Fruit fly (Drosophila melanogaster) whole organism, wandering third instar larva: Measurements from ENCODE around the gene Wnt5.

Experiments used
- CG32264 ChIP-seq: fragments of 200-800 bp; sonication (Bioruptor generic); optimal IDR thresholded peaks from 2 replicates; lab custom pipeline; 2016; ENCODE audit warnings: missing biosample characterization, missing genetic modification characterization
- CrebA ChIP-seq: fragments of 200-800 bp; sonication (Bioruptor generic); optimal IDR thresholded peaks from 2 replicates; lab custom pipeline; 2016; ENCODE audit warnings: missing biosample characterization, mild to moderate bottlenecking, missing genetic modification characterization, borderline replicate concordance
- Dfd ChIP-seq: fragments of >200 bp; optimal IDR thresholded peaks from 2 replicates; lab custom pipeline; 2017; ENCODE audit warnings: missing biosample characterization, missing genetic modification characterization
- Dif ChIP-seq: fragments of 200-275, 200-300 bp; sonication (Bioruptor generic); optimal IDR thresholded peaks from 2 replicates; lab custom pipeline; 2018; ENCODE audit warnings: missing biosample characterization, missing genetic modification characterization; ENCODE audit not compliant: partially characterized antibody
- HLH106 ChIP-seq: fragments of 200-800 bp; optimal IDR thresholded peaks from 3 replicates; lab custom pipeline; 2019; ENCODE audit warnings: missing biosample characterization, mild to moderate bottlenecking, missing genetic modification characterization, moderate library complexity
- Hnf4 ChIP-seq: fragments of 200-800 bp; sonication (Bioruptor generic); optimal IDR thresholded peaks from 2 replicates; lab custom pipeline; 2016; ENCODE audit warnings: missing biosample characterization, mild to moderate bottlenecking, missing genetic modification characterization
- Hr83 ChIP-seq: fragments of 200-300 bp; sonication (Bioruptor generic); optimal IDR thresholded peaks from 2 replicates; lab custom pipeline; 2016; ENCODE audit warnings: missing biosample characterization, mild to moderate bottlenecking, missing genetic modification characterization, moderate library complexity; ENCODE audit not compliant: poor library complexity, severe bottlenecking
- Mio ChIP-seq: sonication (Bioruptor generic); optimal IDR thresholded peaks from 2 replicates; lab custom pipeline; 2016; ENCODE audit warnings: missing biosample characterization, missing genetic modification characterization
- Myc ChIP-seq: fragments of >200 bp; optimal IDR thresholded peaks from 2 replicates; lab custom pipeline; 2017
- OdsH ChIP-seq: fragments of 200-800 bp; sonication (Bioruptor generic); optimal IDR thresholded peaks from 2 replicates; lab custom pipeline; 2016; ENCODE audit warnings: missing biosample characterization, mild to moderate bottlenecking, missing genetic modification characterization
- Rel ChIP-seq, 2 experiments: fragments of 200-800 bp; sonication (Bioruptor generic) in 1 of 2; optimal IDR thresholded peaks; 2 replicates in 1 of 2; 3 replicates in 1 of 2; lab custom pipeline; 2016 to 2019; ENCODE audit warnings: mild to moderate bottlenecking in 2 of 2, missing biosample characterization in 2 of 2, missing genetic modification characterization in 2 of 2, moderate library complexity in 1 of 2
- Sp1 ChIP-seq: fragments of 200-800 bp; sonication (Bioruptor generic); optimal IDR thresholded peaks from 3 replicates; lab custom pipeline; 2019; ENCODE audit warnings: missing biosample characterization, mild to moderate bottlenecking, missing genetic modification characterization, moderate library complexity
- Vsx2 ChIP-seq: fragments of 200-300, 225-300 bp; sonication (Bioruptor generic); optimal IDR thresholded peaks from 2 replicates; lab custom pipeline; 2018; ENCODE audit warnings: missing biosample characterization, missing genetic modification characterization; ENCODE audit not compliant: partially characterized antibody
- br ChIP-seq: fragments of 200-800 bp; sonication (Bioruptor generic); optimal IDR thresholded peaks from 2 replicates; lab custom pipeline; 2016; ENCODE audit warnings: missing biosample characterization, missing genetic modification characterization
- dl ChIP-seq, 2 experiments: fragments of 175-275, 200-275 bp in 1 of 2; fragments of 200-275 bp in 1 of 2; sonication (Bioruptor generic); optimal IDR thresholded peaks; lab custom pipeline; 2018; ENCODE audit warnings: mild to moderate bottlenecking in 2 of 2, missing biosample characterization in 2 of 2, missing genetic modification characterization in 2 of 2, moderate library complexity in 2 of 2; ENCODE audit not compliant: partially characterized antibody in 2 of 2, insufficient read depth in 1 of 2
- dmrt93B ChIP-seq: fragments of 200-800 bp; sonication (Bioruptor generic); optimal IDR thresholded peaks from 2 replicates; lab custom pipeline; 2018; ENCODE audit warnings: missing biosample characterization, mild to moderate bottlenecking, missing genetic modification characterization
- dsf ChIP-seq: sonication (Bioruptor generic); optimal IDR thresholded peaks from 2 replicates; lab custom pipeline; 2016; ENCODE audit warnings: missing biosample characterization, missing genetic modification characterization, borderline replicate concordance
- foxo ChIP-seq, 2 experiments: fragments of 200-800 bp; sonication (Bioruptor generic); optimal IDR thresholded peaks; 2 replicates in 1 of 2; 3 replicates in 1 of 2; lab custom pipeline; 2016 to 2017; ENCODE audit warnings: missing biosample characterization in 2 of 2, missing genetic modification characterization in 2 of 2
- h ChIP-seq: fragments of 200-800 bp; sonication (Bioruptor generic); optimal IDR thresholded peaks from 3 replicates; lab custom pipeline; 2016; ENCODE audit warnings: missing biosample characterization, mild to moderate bottlenecking, missing genetic modification characterization
- lola ChIP-seq: fragments of >200 bp; optimal IDR thresholded peaks from 2 replicates; lab custom pipeline; 2017; ENCODE audit warnings: missing biosample characterization, missing genetic modification characterization
- pan ChIP-seq: fragments of >200 bp; optimal IDR thresholded peaks from 2 replicates; lab custom pipeline; 2017
- psq ChIP-seq: fragments of 200-800 bp; sonication (Bioruptor generic); optimal IDR thresholded peaks from 3 replicates; lab custom pipeline; 2017; ENCODE audit warnings: missing biosample characterization, mild to moderate bottlenecking, missing genetic modification characterization, moderate library complexity
- sage ChIP-seq: fragments of 200-800 bp; sonication (Bioruptor generic); optimal IDR thresholded peaks from 2 replicates; lab custom pipeline; 2016; ENCODE audit warnings: missing biosample characterization, mild to moderate bottlenecking, missing genetic modification characterization
- sv ChIP-seq: fragments of 200-800 bp; sonication (Bioruptor generic); optimal IDR thresholded peaks from 3 replicates; lab custom pipeline; 2016; ENCODE audit warnings: missing biosample characterization, missing genetic modification characterization
- usp ChIP-seq: fragments of >200 bp; optimal IDR thresholded peaks from 2 replicates; lab custom pipeline; 2017; ENCODE audit warnings: missing biosample characterization, missing genetic modification characterization
- woc ChIP-seq: sonication (Bioruptor generic); optimal IDR thresholded peaks from 2 replicates; lab custom pipeline; 2016; ENCODE audit warnings: missing biosample characterization, mild to moderate bottlenecking, missing genetic modification characterization

Gene Wnt5

DNA sequence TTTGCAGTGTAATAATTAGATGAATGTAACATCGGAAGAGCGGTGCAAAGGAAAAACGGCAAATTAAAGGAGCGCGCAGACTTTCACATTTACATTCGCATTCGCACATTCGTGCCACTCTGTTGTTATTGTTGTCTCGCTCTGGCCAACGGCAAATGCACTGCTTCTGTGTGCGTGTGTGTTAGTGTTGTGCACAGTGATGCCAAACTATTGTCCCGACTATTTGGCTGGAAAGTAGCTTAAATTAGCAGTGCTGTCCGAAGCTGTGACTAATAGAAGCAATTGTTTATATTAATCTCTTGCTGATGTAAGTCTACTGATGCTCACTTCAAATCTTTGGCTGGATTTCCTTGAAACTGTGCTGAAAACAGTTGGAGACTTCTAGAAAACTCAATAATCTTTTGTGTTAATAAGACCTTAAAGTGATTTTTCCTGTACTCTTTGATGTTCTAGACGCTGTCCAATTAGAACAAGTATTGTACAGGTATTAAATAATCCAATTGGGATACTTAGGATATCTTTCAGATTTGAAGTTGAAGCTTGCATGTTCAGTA is 10.9 kb upstream of the Wnt5 start:
- TF ChIP-seq foxo (GFP tag; optimal IDR thresholded peaks at IDR 0.05; lab: Kevin White, UChicago): no peak
- peak; percentile 82 for TF ChIP-seq woc (GFP tag; lab: Kevin White, UChicago)
- TF ChIP-seq psq (GFP tag; lab: Kevin White, UChicago): peak; percentile 53
- peak; percentile 87 for TF ChIP-seq Myc (lab: Kevin White, UChicago)

DNA sequence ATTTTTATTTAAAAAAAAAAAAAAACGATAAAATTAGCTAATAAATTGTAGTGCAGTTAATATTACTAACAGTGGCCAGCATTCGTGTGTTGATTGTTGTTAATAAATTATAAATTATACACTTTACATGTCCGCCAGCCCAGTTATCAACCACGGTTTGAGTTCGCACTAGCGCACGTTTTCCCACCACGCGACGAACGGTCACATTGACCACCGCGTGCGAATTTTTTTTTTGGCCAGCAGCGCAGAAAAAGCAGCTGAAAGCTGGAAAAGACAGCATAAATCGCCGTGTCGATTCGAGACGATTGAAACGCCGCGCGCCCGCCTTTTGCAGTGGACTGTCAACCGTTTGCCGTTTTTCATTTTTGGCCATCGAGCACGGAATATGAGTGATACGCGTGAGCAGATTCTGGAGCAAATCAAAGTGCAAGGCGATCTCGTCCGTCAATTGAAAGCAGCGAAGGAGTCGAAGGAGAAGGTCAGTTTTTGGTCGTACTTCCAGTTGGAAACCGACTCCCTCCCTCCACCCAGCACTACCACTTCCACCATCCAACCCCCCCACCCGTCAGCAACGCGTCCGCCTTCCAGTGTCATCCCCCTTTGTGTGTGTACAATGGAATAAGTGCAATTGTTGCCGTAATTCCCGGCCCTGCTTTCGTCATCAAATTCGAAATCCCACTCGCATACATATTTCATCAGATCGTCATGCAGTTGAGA is 10.2 kb upstream of the Wnt5 start, which contains the start of the genes Bx and HisRS:
Gene Bx (plus strand): TSS at position 224 of the 717 bp plus-strand sequence.
Gene HisRS (plus strand): TSS at position 224 of the 717 bp plus-strand sequence.
- TF ChIP-seq foxo (GFP tag; optimal IDR thresholded peaks at IDR 0.05; lab: Kevin White, UChicago) (no peak), Myc (lab: Kevin White, UChicago) (peak; percentile 60)

DNA sequence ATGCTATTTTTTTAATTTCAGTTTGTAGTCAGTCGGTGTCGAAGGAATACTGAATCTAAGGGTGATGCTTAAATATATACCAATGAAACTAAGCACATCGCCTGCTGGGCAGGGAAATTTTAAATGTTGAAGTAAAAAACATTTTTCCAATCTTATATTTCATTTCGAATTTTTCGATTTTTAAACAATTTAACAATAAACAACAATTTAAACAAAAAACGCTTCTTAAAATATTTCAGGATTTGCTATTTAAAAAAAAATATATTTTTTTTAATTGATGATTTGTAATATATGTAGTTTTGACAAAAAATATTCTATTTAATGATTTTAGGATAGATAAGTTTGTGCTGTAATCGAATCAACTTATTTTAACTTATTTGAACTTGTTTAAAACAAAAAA is 9.6 kb upstream of the Wnt5 start, which contains the start of gene CG6470:
Gene CG6470 (minus strand): TSS at position 101 of the 400 bp plus-strand sequence.
- TF ChIP-seq woc (GFP tag; lab: Kevin White, UChicago): no peak

DNA sequence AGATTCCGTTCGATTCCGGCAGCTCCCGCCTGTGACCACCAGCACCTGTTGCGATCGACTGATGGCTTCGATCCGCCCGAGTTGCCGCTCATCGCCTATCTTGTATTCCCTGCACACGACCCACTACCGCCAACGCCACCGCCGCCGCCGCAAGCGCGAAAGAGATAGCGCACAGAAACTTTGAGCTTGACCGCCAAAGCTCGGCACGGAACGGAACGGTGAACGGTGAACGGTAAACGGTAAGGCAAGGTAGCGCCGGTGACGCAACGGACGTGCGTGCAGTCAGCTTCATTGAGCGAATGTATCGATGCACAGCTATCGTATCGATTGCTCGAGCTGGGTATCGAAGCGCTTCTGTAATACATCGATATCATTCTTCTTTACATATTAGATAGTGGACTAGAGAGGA is 7.1 kb upstream of the Wnt5 start, which contains the start of gene Ggt-1:
Gene Ggt-1 (minus strand): TSS at position 251 of the 409 bp plus-strand sequence.
- TF ChIP-seq Vsx2: peak; percentile 10
- no peak for TF ChIP-seq Dif (GFP tag; lab: Kevin White, UChicago)
- no peak for TF ChIP-seq HLH106 (tag; lab: Kevin White, UChicago)
- no peak for TF ChIP-seq Hr83 (GFP tag; lab: Kevin White, UChicago)
- TF ChIP-seq Dfd: no peak
- TF ChIP-seq Rel (GFP tag; optimal IDR thresholded peaks at IDR 0.05; lab: Kevin White, UChicago): no peak
- TF ChIP-seq Rel (tag; optimal IDR thresholded peaks at IDR 0.05; lab: Kevin White, UChicago): peak; percentile 31
- TF ChIP-seq CG32264 (GFP tag; lab: Kevin White, UChicago): no peak

DNA sequence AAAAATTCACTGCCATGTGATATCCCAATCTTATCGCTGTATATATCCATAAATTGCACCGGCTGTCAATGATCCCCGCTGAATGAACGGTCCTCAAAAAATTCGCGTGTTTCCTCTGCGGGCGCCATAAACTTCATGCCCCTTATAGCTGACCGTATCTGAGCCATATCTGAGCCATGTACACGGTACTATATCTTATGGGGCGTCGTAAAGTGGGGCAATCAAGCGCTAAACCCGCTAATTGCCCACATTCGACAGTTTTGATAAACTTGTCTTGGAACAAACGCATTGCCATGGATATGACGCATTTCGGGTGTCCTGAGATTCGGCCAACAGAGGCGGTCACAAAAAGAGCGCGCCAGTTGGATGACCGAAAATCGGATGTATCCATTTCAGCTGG is 5.7 kb upstream of the Wnt5 start:
- no peak for TF ChIP-seq Hnf4 (GFP tag; lab: Kevin White, UChicago)
- TF ChIP-seq Sp1 (GFP tag; lab: Kevin White, UChicago): peak; percentile 30
- no peak for TF ChIP-seq Rel (GFP tag; optimal IDR thresholded peaks at IDR 0.05; lab: Kevin White, UChicago)
- TF ChIP-seq Rel (tag; optimal IDR thresholded peaks at IDR 0.05; lab: Kevin White, UChicago): no peak
- no peak for TF ChIP-seq sv

DNA sequence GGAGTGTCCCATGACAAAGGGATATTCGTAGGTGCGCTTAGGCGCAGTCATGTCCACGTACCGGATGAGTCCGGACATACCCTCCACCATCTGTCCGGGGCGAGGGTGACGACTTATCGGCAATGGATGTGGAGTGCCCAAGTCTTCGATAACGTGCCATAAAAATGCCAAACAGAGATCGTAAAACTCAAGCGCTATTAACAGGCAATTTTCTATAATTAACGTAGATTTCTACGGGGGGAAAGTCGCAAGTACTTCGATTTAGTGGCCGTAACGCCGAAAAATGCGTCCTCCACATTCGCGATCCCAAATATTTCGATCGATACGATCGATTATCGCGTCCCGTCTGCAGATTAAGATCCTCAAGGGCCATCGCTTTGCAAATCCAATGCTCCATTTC is 4.2 kb upstream of the Wnt5 start:
- TF ChIP-seq Sp1 (GFP tag; lab: Kevin White, UChicago) (peak; percentile 1), Mio (GFP tag; lab: Kevin White, UChicago) (no peak)
- TF ChIP-seq, all 38 proteins: peak for 1

DNA sequence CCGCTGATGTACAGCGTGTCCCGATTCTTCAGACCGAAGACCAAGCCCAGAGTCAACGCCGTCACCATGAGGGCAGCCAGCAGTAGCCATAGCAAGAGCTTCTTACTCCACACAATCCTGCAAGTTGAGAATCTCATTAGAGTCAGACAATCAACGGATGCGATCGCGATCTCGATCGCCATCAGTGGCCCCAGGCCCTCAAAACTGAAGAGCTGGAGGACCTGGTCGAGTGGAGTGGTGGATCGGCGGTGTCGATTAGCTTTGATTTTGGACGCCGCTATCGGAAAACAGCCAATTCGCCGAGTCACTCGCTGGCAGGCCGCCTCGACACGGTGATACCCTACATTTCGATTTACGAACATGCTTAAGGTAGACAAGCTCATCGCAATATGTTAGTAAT is 3.4 kb upstream of the Wnt5 start:
- TF ChIP-seq lola (GFP tag; lab: Kevin White, UChicago): no peak
- TF ChIP-seq br (GFP tag; lab: Kevin White, UChicago): no peak
- no peak for TF ChIP-seq Hr83 (GFP tag; lab: Kevin White, UChicago)
- no peak for TF ChIP-seq pan (lab: Kevin White, UChicago)
- TF ChIP-seq h: no peak
- TF ChIP-seq CG32264 (GFP tag; lab: Kevin White, UChicago): no peak
- TF ChIP-seq dl (GFP tag; optimal IDR thresholded peaks at IDR 0.05; lab: Kevin White, UChicago; ENCODE audit: insufficient read depth in 1 of 2, partially characterized antibody in 2 of 2): no peak
- no peak for TF ChIP-seq sv
- TF ChIP-seq OdsH (GFP tag; lab: Kevin White, UChicago): no peak
- no peak for TF ChIP-seq Sp1 (GFP tag; lab: Kevin White, UChicago)
- no peak for TF ChIP-seq CrebA (GFP tag; lab: Kevin White, UChicago)
- no peak for TF ChIP-seq usp (GFP tag; lab: Kevin White, UChicago)
- no peak for TF ChIP-seq dsf (GFP tag; lab: Kevin White, UChicago)
- no peak for TF ChIP-seq Myc (lab: Kevin White, UChicago)
- no peak for TF ChIP-seq psq (GFP tag; lab: Kevin White, UChicago)
- no peak for TF ChIP-seq Vsx2
- TF ChIP-seq dmrt93B (GFP tag; lab: Kevin White, UChicago): no peak
- TF ChIP-seq foxo (GFP tag; optimal IDR thresholded peaks at IDR 0.05; lab: Kevin White, UChicago): no peak
- no peak for TF ChIP-seq sage (GFP tag; lab: Kevin White, UChicago)
